Worm (Caenorhabditis elegans): ENCODE results near the gene F49C12.2.
"Not testable (repeated sequence)": the region's sequence is repeated elsewhere in the genome, so short reads cannot be mapped to it uniquely, and the experiment has no call there.

Gene F49C12.2

ce11 chrIV:9304617-9305016 is 5.6 kb upstream of the F49C12.2 start, which contains the start of gene F49C12.5:
Gene F49C12.5 (plus strand): TSS chrIV:9304917.
- no peak for TF ChIP-seq ztf-28 (GFP tag; IDR thresholded peaks at IDR 0.05)

DNA sequence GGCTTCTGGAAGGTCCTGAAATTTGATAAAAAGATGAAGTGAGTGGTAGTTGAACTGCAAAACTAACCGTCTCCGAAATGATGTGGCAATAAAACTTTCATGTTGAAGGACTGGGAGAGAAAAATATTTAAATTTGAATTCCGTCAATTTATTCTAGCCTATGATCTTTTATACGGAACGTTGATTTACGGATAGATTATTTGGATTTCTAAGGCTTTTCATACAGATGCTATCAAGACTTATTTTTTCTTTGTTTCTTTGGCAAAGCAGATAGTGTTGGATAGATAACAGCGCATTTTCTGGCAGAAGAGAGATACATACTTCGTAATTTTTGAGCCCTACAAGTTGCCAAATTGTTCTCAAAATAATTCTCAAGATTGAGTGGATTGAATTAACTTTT is 4.9 kb upstream of the F49C12.2 start, which contains the start of gene F49C12.4:
Gene F49C12.4 (minus strand): TSS at position 101 of the 400 bp plus-strand sequence.
- no peak for TF ChIP-seq nhr-90 (tag; optimal IDR thresholded peaks at IDR 0.05)
- TF ChIP-seq lin-54 (GFP tag; optimal IDR thresholded peaks at IDR 0.05) = no peak
- TF ChIP-seq let-526 (GFP tag; IDR thresholded peaks at IDR 0.05) = no peak
- no peak for TF ChIP-seq ccch-3 (GFP tag; optimal IDR thresholded peaks at IDR 0.05)
- TF ChIP-seq atf-7 (tag; optimal IDR thresholded peaks at IDR 0.05) = no peak

ce11 chrIV:9300127-9300526 is 1.1 kb upstream of the F49C12.2 start, which contains the start of gene F49C12.3:
Gene F49C12.3 (plus strand): TSS chrIV:9300427.
- no peak for TF ChIP-seq ztf-28 (GFP tag; IDR thresholded peaks at IDR 0.05)
- no peak for TF ChIP-seq bed-2 (GFP tag; IDR thresholded peaks at IDR 0.05)
- no peak for TF ChIP-seq pha-4 (tag; optimal IDR thresholded peaks at IDR 0.05)
- no peak for TF ChIP-seq madf-10 (tag; optimal IDR thresholded peaks at IDR 0.05)
- TF ChIP-seq hlh-12 (tag; optimal IDR thresholded peaks at IDR 0.05) = no peak
- no peak for TF ChIP-seq madf-6 (GFP tag; IDR thresholded peaks at IDR 0.05)
- no peak for TF ChIP-seq attf-3 (GFP tag; conservative IDR thresholded peaks at IDR 0.05)
- TF ChIP-seq F49E8.2 (tag; optimal IDR thresholded peaks at IDR 0.05; ENCODE audit: insufficient read depth) = no peak
- no peak for TF ChIP-seq Y56A3A.18 (GFP tag; IDR thresholded peaks at IDR 0.05)
- TF ChIP-seq F33H1.4 (GFP tag; IDR thresholded peaks at IDR 0.05) = no peak
- TF ChIP-seq F39B2.1 (GFP tag; IDR thresholded peaks at IDR 0.05) = no peak
- no peak for TF ChIP-seq dpff-1 (tag; optimal IDR thresholded peaks at IDR 0.05)
- no peak for TF ChIP-seq rcor-1 (GFP tag; IDR thresholded peaks at IDR 0.05)
- TF ChIP-seq him-1 (tag; optimal IDR thresholded peaks at IDR 0.05) = no peak
- no peak for TF ChIP-seq F55B11.4 (tag; optimal IDR thresholded peaks at IDR 0.05; ENCODE audit: borderline replicate concordance, insufficient read depth)

DNA sequence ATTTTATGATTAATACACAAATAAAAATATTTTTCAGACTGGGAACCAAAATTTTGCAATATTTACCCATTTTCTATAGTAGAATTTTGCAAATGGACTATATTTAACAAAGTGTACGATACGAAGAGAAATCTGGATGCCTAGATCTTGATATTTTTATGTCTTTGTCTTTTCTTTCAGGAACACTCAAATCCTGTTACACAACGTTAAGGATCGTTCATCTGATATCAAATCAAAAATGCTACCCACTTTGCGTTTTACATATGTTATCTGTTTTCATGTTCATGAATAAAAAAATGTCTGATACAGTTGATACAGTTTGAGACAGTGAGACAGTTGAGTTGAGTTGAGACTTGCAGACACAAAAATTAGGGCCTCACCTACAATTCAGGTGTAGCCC is 2.8 kb downstream of the F49C12.2 start, which contains the start of gene F49C12.1:
Gene F49C12.1 (minus strand): TSS at position 70 of the 400 bp plus-strand sequence.
- no peak for TF ChIP-seq attf-3 (GFP tag; conservative IDR thresholded peaks at IDR 0.05)
- TF ChIP-seq K12H6.12 (tag; optimal IDR thresholded peaks at IDR 0.05) = no peak
- TF ChIP-seq him-1 (tag; optimal IDR thresholded peaks at IDR 0.05) = no peak
- TF ChIP-seq aptf-3 (GFP tag; IDR thresholded peaks at IDR 0.05) = no peak
- no peak for TF ChIP-seq sea-2 (GFP tag; IDR thresholded peaks at IDR 0.05)
- TF ChIP-seq F37B4.10 (GFP tag; IDR thresholded peaks at IDR 0.05) = no peak
- TF ChIP-seq lin-26 (GFP tag; IDR thresholded peaks at IDR 0.05) = no peak
- no peak for TF ChIP-seq hmg-1.2 (GFP tag; IDR thresholded peaks at IDR 0.05)
- no peak for TF ChIP-seq nfya-2 (GFP tag; IDR thresholded peaks at IDR 0.05)
- TF ChIP-seq hmg-20 (GFP tag; IDR thresholded peaks at IDR 0.05) = no peak
- TF ChIP-seq egrh-3 (GFP tag; IDR thresholded peaks at IDR 0.05) = no peak
- TF ChIP-seq F10E7.11 (tag; optimal IDR thresholded peaks at IDR 0.05) = no peak

- TF ChIP-seq let-526 (GFP tag; IDR thresholded peaks at IDR 0.05); tbx-9 (tag; optimal IDR thresholded peaks at IDR 0.05; ENCODE audit: borderline replicate concordance); zim-3 (tag; optimal IDR thresholded peaks at IDR 0.05): not testable (repeated sequence)
These were observed 5.2 kb downstream of the F49C12.2 start, which contains the start of gene nhr-264 for ce11 chrIV:9293825-9294224. Gene nhr-264 (minus strand): TSS chrIV:9293925.

Data from whole organism, young adult.